Worm (Caenorhabditis elegans): ENCODE measurements around the gene col-130.

ce11 chrIV:12410167-12410566 lies 18.1 kb downstream of the col-130 start, which contains the start of gene acl-13:
- TF ChIP-seq dmd-4 (tag; optimal IDR thresholded peaks at IDR 0.05; ENCODE audit: borderline replicate concordance) (no peak), ama-1 (optimal IDR thresholded peaks at IDR 0.05) (no peak), Y22D7AL.16 (tag; optimal IDR thresholded peaks at IDR 0.05) (no peak), ceh-9 (tag; optimal IDR thresholded peaks at IDR 0.05) (no peak), ceh-30 (tag; optimal IDR thresholded peaks at IDR 0.05) (no peak), rnt-1 (tag; optimal IDR thresholded peaks at IDR 0.05) (no peak), ets-4 (tag; optimal IDR thresholded peaks at IDR 0.05) (no peak), fax-1 (tag; optimal IDR thresholded peaks at IDR 0.05) (no peak), syd-9 (tag; optimal IDR thresholded peaks at IDR 0.05) (no peak), tbx-2 (tag; optimal IDR thresholded peaks at IDR 0.05) (no peak), nhr-232 (tag; optimal IDR thresholded peaks at IDR 0.05) (no peak), elt-2 (tag; optimal IDR thresholded peaks at IDR 0.05) (no peak), pat-9 (tag; optimal IDR thresholded peaks at IDR 0.05) (no peak)

Data from whole organism, late embryonic.